Fruit fly (Drosophila melanogaster): Measurements from ENCODE around the gene TMEM216.

dm6 chr3R:8741941-8742340, 25.9 kb downstream of the TMEM216 start:
- TF ChIP-seq h (optimal IDR thresholded peaks at IDR 0.05): no peak
- no peak for TF ChIP-seq psq (optimal IDR thresholded peaks at IDR 0.05)
- no peak for TF ChIP-seq Sin3A (optimal IDR thresholded peaks at IDR 0.05)
- no peak for TF ChIP-seq Myc (optimal IDR thresholded peaks at IDR 0.05)

Measured in Kc167 (cell line).